Worm (Caenorhabditis elegans) whole organism, early embryonic: ENCODE results near the gene srw-87.

ENCODE experiments used
- aly-1 ChIP-seq: sonication (generic microtip); optimal IDR thresholded peaks from 2 replicates; lab custom pipeline; 2016; ENCODE audit warnings: missing genetic modification characterization, missing compliant biosample characterization
- ama-1 ChIP-seq: fragments of 150-350 bp; optimal IDR thresholded peaks from 2 replicates; lab custom pipeline; 2014
- hmbx-1 ChIP-seq: sonication (generic microtip); optimal IDR thresholded peaks from 2 replicates; lab custom pipeline; 2016; ENCODE audit warnings: mild to moderate bottlenecking, missing genetic modification characterization, missing compliant biosample characterization
- hmg-4 ChIP-seq: fragments of 200-800 bp; sonication (Bioruptor generic); optimal IDR thresholded peaks from 2 replicates; lab custom pipeline; 2018; ENCODE audit warnings: mild to moderate bottlenecking, missing genetic modification characterization, missing compliant biosample characterization
- hnd-1 ChIP-seq: sonication (generic microtip); optimal IDR thresholded peaks from 2 replicates; lab custom pipeline; 2016; ENCODE audit warnings: missing genetic modification characterization, missing compliant biosample characterization
- pes-1 ChIP-seq: fragments of 200-800 bp; sonication (Bioruptor generic); IDR thresholded peaks from 2 replicates; pipeline ENCODE4 v1.3.6; 2022; ENCODE audit warnings: missing genetic modification reagents, missing genetic modification characterization, missing compliant biosample characterization
- tbx-37 ChIP-seq: fragments of 200-800 bp; sonication (Bioruptor generic); conservative IDR thresholded peaks from 2 replicates; pipeline ENCODE4 v1.3.6; 2022; ENCODE audit warnings: missing genetic modification reagents, missing genetic modification characterization, missing compliant biosample characterization

- TF ChIP-seq ama-1 (lab: Kevin White, UChicago) = no peak
- no peak for TF ChIP-seq hmbx-1
- no peak for TF ChIP-seq aly-1 (tag; lab: Kevin White, UChicago)
- TF ChIP-seq hnd-1 (tag; lab: Kevin White, UChicago) = no peak
- TF ChIP-seq tbx-37 = no peak
- no peak for TF ChIP-seq hmg-4 (GFP tag; lab: Kevin White, UChicago)
- TF ChIP-seq pes-1 = no peak
These were observed 20.4 kb downstream of the srw-87 start for ce11 chrV:16356798-16357197.
